Worm (Caenorhabditis elegans): ENCODE measurements around the gene Y6G8.8.

DNA sequence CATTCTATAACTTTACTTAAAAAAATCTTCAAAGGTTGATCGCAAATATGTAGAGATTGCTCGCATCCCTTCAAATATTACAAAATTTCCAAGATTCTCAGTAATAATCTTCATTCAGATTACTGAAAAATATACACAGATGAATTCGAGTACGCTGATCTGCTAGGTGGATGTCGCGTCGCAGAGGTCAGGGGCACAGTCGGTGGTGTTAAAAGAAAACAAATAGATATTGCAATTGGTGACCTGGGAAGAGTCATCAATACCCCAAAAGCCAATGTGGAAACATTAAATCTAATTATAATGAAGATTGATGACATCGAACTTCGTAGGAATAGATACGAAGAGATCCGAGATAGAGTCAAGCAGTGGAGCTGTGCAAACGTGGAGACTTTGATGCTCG lies 8.2 kb downstream of the Y6G8.8 start, which contains the start of gene F57G4.10:
- TF ChIP-seq ceh-22 (tag; optimal IDR thresholded peaks at IDR 0.05) (no peak), pqm-1 (tag; optimal IDR thresholded peaks at IDR 0.05) (no peak), hlh-13 (GFP tag; optimal IDR thresholded peaks at IDR 0.05) (no peak), F13H6.1 (tag; optimal IDR thresholded peaks at IDR 0.05) (no peak), sox-4 (tag; optimal IDR thresholded peaks at IDR 0.05) (no peak), ama-1 (optimal IDR thresholded peaks at IDR 0.05) (no peak), tbx-2 (tag; optimal IDR thresholded peaks at IDR 0.05) (no peak)

All from whole organism, late embryonic.